Fruit fly (Drosophila melanogaster) whole organism, pupa: ENCODE measurements around the gene Snr1.

Experiments
- CG10348 ChIP-seq: fragments of 200-800 bp; sonication (Bioruptor generic); IDR thresholded peaks from 2 replicates; pipeline ENCODE4 v1.3.6; 2022; ENCODE audit warnings: missing biosample characterization, missing genetic modification characterization
- CG12605 ChIP-seq: fragments of 200-800 bp; sonication (Bioruptor generic); IDR thresholded peaks from 2 replicates; pipeline ENCODE4 v1.3.6; 2022; ENCODE audit warnings: missing biosample characterization, missing genetic modification characterization
- CG13204 ChIP-seq: fragments of 200-800 bp; sonication (Bioruptor generic); optimal IDR thresholded peaks from 2 replicates; lab custom pipeline; 2018; ENCODE audit warnings: missing biosample characterization, mild to moderate bottlenecking, missing genetic modification characterization, moderate library complexity
- CG14655 ChIP-seq: fragments of 200-800 bp; sonication (Bioruptor generic); optimal IDR thresholded peaks from 3 replicates; lab custom pipeline; 2017; ENCODE audit warnings: mild to moderate bottlenecking, missing biosample characterization, missing genetic modification reagents, missing genetic modification characterization
- CG15710 ChIP-seq: fragments of 200-800 bp; sonication (Bioruptor generic); optimal IDR thresholded peaks from 2 replicates; lab custom pipeline; 2018; ENCODE audit warnings: missing biosample characterization, mild to moderate bottlenecking, missing genetic modification characterization, moderate library complexity
- CG17806 ChIP-seq: fragments of 200-800 bp; sonication (Bioruptor generic); optimal IDR thresholded peaks from 2 replicates; lab custom pipeline; 2018; ENCODE audit warnings: missing biosample characterization, mild to moderate bottlenecking, missing genetic modification characterization, moderate library complexity
- CG32121 ChIP-seq: fragments of 200-800 bp; sonication (Bioruptor generic); IDR thresholded peaks from 2 replicates; pipeline ENCODE4 v1.3.6; 2022; ENCODE audit warnings: missing biosample characterization, missing genetic modification characterization
- CG34367 ChIP-seq: fragments of 200-800 bp; sonication (Bioruptor generic); optimal IDR thresholded peaks from 2 replicates; lab custom pipeline; 2018; ENCODE audit warnings: missing biosample characterization, mild to moderate bottlenecking, missing genetic modification characterization
- CG4496 ChIP-seq: fragments of 200-800 bp; sonication (Bioruptor generic); IDR thresholded peaks from 3 replicates; pipeline ENCODE4 v1.3.6; 2022; ENCODE audit warnings: missing biosample characterization, missing genetic modification characterization
- CG8159 ChIP-seq: fragments of 200-800 bp; sonication (Bioruptor generic); optimal IDR thresholded peaks from 3 replicates; lab custom pipeline; 2018; ENCODE audit warnings: missing biosample characterization, mild to moderate bottlenecking, missing genetic modification characterization, moderate library complexity
- CG8301 ChIP-seq: fragments of 200-800 bp; sonication (Bioruptor generic); optimal IDR thresholded peaks from 2 replicates; lab custom pipeline; 2018; ENCODE audit warnings: missing biosample characterization, mild to moderate bottlenecking, missing genetic modification characterization
- CG9948 ChIP-seq: fragments of 200-800 bp; sonication (Bioruptor generic); optimal IDR thresholded peaks from 2 replicates; lab custom pipeline; 2018; ENCODE audit warnings: missing biosample characterization, mild to moderate bottlenecking, missing genetic modification characterization, moderate library complexity
- D1 ChIP-seq: fragments of 200-800 bp; sonication (Bioruptor generic); optimal IDR thresholded peaks from 2 replicates; lab custom pipeline; 2018; ENCODE audit warnings: missing biosample characterization, mild to moderate bottlenecking, missing genetic modification characterization, moderate library complexity
- EcR ChIP-seq: fragments of 200-800 bp; sonication (Bioruptor generic); optimal IDR thresholded peaks from 3 replicates; lab custom pipeline; 2019; ENCODE audit warnings: missing biosample characterization, missing genetic modification characterization, mild to moderate bottlenecking, moderate library complexity, missing genetic modification reagents
- Ets98B ChIP-seq: fragments of 200-800 bp; sonication (Bioruptor generic); IDR thresholded peaks from 2 replicates; pipeline ENCODE4 v1.3.6; 2022; ENCODE audit warnings: missing biosample characterization, missing genetic modification characterization
- Pif1A ChIP-seq: fragments of 200-800 bp; sonication (Bioruptor generic); optimal IDR thresholded peaks from 3 replicates; lab custom pipeline; 2016; ENCODE audit warnings: missing biosample characterization, missing genetic modification characterization
- Pif1B ChIP-seq: fragments of 200-800 bp; sonication (Bioruptor generic); optimal IDR thresholded peaks from 3 replicates; lab custom pipeline; 2016; ENCODE audit warnings: missing biosample characterization, missing genetic modification characterization
- Snoo ChIP-seq: fragments of 200-800 bp; sonication (Bioruptor generic); optimal IDR thresholded peaks from 3 replicates; lab custom pipeline; 2017; ENCODE audit warnings: missing biosample characterization, mild to moderate bottlenecking, missing genetic modification characterization, inconsistent platforms
- fd96Ca ChIP-seq: fragments of 200-800 bp; sonication (Bioruptor generic); IDR thresholded peaks from 3 replicates; pipeline ENCODE4 v1.3.6; 2022; ENCODE audit warnings: missing biosample characterization, missing genetic modification characterization
- gl ChIP-seq: fragments of 200-800 bp; sonication (Bioruptor generic); optimal IDR thresholded peaks from 2 replicates; lab custom pipeline; 2018; ENCODE audit warnings: missing biosample characterization, mild to moderate bottlenecking, missing genetic modification characterization
- rn ChIP-seq: fragments of 200-800 bp; sonication (Bioruptor generic); IDR thresholded peaks from 2 replicates; pipeline ENCODE4 v1.3.6; 2022; ENCODE audit warnings: missing biosample characterization, missing genetic modification characterization

The Snr1 gene

dm6 chr3R:5482790-5483189 is 12.1 kb downstream of the Snr1 start:
- TF ChIP-seq CG12605 (GFP tag; lab: Robert Waterston, UW) = no peak
- no peak for TF ChIP-seq Pif1B (GFP tag; lab: Kevin White, UChicago)
- no peak for TF ChIP-seq CG15710 (tag; lab: Kevin White, UChicago)
- no peak for TF ChIP-seq CG13204 (GFP tag; lab: Kevin White, UChicago)
- no peak for TF ChIP-seq Ets98B (GFP tag; lab: Robert Waterston, UW)
- no peak for TF ChIP-seq EcR (GFP tag; lab: Kevin White, UChicago)
- TF ChIP-seq CG17806 (tag; lab: Kevin White, UChicago) = no peak
- no peak for TF ChIP-seq CG14655 (GFP tag; lab: Kevin White, UChicago)
- TF ChIP-seq gl (tag; lab: Kevin White, UChicago) = no peak
- TF ChIP-seq Snoo = no peak
- TF ChIP-seq CG4496 (GFP tag; lab: Robert Waterston, UW) = no peak
- TF ChIP-seq CG34367 (tag; lab: Kevin White, UChicago) = no peak
- no peak for TF ChIP-seq rn (GFP tag; lab: Robert Waterston, UW)
- TF ChIP-seq CG8301 (tag; lab: Kevin White, UChicago) = no peak
- TF ChIP-seq CG10348 (GFP tag; lab: Robert Waterston, UW) = no peak
- TF ChIP-seq CG8159 = no peak
- TF ChIP-seq CG9948 = no peak
- no peak for TF ChIP-seq D1 (tag; lab: Kevin White, UChicago)
- no peak for TF ChIP-seq Pif1A (GFP tag; lab: Kevin White, UChicago)

DNA sequence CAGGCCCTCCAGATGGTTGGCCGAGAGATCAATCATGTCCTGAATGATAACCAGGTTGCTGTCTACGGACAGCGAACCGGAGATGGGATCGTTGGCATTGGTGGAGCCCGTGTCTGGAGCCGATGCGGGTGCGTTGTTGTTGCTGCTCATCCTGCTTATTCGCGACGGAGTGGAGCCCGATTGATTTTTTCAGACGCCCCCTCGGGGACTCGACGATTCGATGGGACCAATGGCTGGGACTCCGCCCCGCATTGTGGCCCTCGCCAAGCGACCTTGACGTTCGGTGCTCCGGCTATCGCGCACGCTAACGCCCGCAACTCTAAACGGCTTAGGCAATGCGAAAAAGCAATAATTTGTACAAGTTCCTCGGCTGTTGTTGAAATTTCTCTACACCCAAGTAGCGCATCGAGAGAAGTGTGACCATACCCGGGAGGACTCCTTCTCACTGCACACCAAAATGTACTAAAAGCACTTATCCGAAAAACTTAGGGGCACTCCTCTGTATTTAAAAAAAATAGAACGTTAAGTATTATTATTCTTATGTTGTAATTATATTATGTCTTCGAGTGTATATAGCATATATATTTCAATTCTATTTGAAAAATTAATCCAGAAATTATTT is 12.9 kb downstream of the Snr1 start, which contains the start of gene ksr:
TSS of gene ksr (minus strand) at position 419 of the 622 bp plus-strand sequence.
- peak; percentile 8; the same call in 1 of the 2 replicates for TF ChIP-seq Ets98B (GFP tag; lab: Robert Waterston, UW)
- TF ChIP-seq CG9948 = no peak
- TF ChIP-seq rn (GFP tag; lab: Robert Waterston, UW) = no peak
- no peak for TF ChIP-seq CG8159
- peak; percentile 29; the same call in 1 of the 3 replicates for TF ChIP-seq CG4496 (GFP tag; lab: Robert Waterston, UW)
- TF ChIP-seq CG13204 (GFP tag; lab: Kevin White, UChicago) = no peak
- no peak for TF ChIP-seq CG34367 (tag; lab: Kevin White, UChicago)
- TF ChIP-seq CG8301 (tag; lab: Kevin White, UChicago) = no peak
- no peak for TF ChIP-seq CG10348 (GFP tag; lab: Robert Waterston, UW)
- TF ChIP-seq Snoo = no peak
- 0 out of 2 replicates have a peak, but pooled peaks have one; percentile 33 for TF ChIP-seq CG12605 (GFP tag; lab: Robert Waterston, UW)
- no peak for TF ChIP-seq CG32121 (GFP tag; lab: Robert Waterston, UW)
- no peak for TF ChIP-seq CG17806 (tag; lab: Kevin White, UChicago)
- TF ChIP-seq gl (tag; lab: Kevin White, UChicago) = no peak
- no peak for TF ChIP-seq D1 (tag; lab: Kevin White, UChicago)
- TF ChIP-seq CG15710 (tag; lab: Kevin White, UChicago) = peak; percentile 22
- TF ChIP-seq EcR (GFP tag; lab: Kevin White, UChicago) = no peak
- no peak for TF ChIP-seq fd96Ca
- no peak for TF ChIP-seq Pif1A (GFP tag; lab: Kevin White, UChicago)
- TF ChIP-seq Pif1B (GFP tag; lab: Kevin White, UChicago) = no peak
- TF ChIP-seq CG14655 (GFP tag; lab: Kevin White, UChicago) = no peak

DNA sequence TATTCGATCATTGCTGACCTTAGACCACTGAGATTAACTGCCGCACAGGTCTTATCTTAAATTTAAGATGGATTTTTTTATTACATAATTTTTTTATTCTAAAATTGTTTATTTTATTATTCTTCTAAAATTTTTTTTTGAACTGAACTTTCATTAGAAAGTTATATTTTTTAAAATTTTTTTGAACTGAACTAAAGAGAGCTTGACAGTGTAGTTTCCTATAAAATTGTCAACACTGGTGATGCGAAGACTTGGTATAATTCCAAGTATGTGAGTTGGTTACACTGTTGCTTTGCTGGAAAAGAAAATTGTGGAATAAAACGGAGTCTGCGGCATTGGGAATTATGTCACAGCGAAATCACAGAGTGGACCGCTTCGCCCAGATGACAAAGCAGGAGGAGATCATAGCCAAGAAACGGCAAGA is 14.6 kb downstream of the Snr1 start, which contains the start of gene CG31550:
TSS of gene CG31550 (plus strand) at position 249 of the 424 bp plus-strand sequence.
- TF ChIP-seq CG10348 (GFP tag; lab: Robert Waterston, UW) (no peak), D1 (tag; lab: Kevin White, UChicago) (no peak), CG32121 (GFP tag; lab: Robert Waterston, UW) (peak; percentile 68), CG12605 (GFP tag; lab: Robert Waterston, UW) (no peak; the same call in 1 of the 2 replicates), CG4496 (GFP tag; lab: Robert Waterston, UW) (peak; percentile 69; the same call in 2 of the 3 replicates), CG9948 (peak; percentile 56), Pif1B (GFP tag; lab: Kevin White, UChicago) (no peak), rn (GFP tag; lab: Robert Waterston, UW) (no peak), Ets98B (GFP tag; lab: Robert Waterston, UW) (peak; percentile 55; the same call in 1 of the 2 replicates), CG13204 (GFP tag; lab: Kevin White, UChicago) (no peak), CG17806 (tag; lab: Kevin White, UChicago) (no peak), CG15710 (tag; lab: Kevin White, UChicago) (peak; percentile 71), CG8159 (no peak)

DNA sequence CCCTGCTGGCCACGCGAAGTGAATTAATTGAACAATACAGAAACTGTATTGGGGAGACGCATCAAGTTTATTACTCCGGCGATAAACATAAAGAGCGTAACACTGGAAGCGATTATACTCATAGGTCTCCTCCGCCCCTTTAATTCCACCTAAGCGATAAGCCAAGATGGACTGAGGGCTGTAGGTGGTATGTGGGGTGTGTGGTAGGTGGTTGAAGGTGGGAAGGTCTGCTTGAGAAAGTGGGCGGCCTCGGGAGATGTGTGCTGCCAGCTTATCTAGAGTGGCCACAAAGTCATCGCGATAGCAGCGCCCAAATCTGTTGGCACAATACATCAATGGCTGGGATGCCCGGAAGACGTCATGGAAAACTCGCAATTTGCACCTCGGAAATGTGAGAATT is 26.9 kb downstream of the Snr1 start:
- peak; percentile 34 for TF ChIP-seq EcR (GFP tag; lab: Kevin White, UChicago)
- no peak for TF ChIP-seq Pif1A (GFP tag; lab: Kevin White, UChicago)
- no peak for TF ChIP-seq CG10348 (GFP tag; lab: Robert Waterston, UW)

- peak; percentile 12 for TF ChIP-seq CG13204 (GFP tag; lab: Kevin White, UChicago)
- TF ChIP-seq CG8301 (tag; lab: Kevin White, UChicago) = no peak
These were observed 31.9 kb downstream of the Snr1 start, which contains the start of gene NKCC for dm6 chr3R:5502646-5503045. Gene NKCC (minus strand): TSS chr3R:5502702.
